Worm (Caenorhabditis elegans): ENCODE results near the gene srh-145.

DNA sequence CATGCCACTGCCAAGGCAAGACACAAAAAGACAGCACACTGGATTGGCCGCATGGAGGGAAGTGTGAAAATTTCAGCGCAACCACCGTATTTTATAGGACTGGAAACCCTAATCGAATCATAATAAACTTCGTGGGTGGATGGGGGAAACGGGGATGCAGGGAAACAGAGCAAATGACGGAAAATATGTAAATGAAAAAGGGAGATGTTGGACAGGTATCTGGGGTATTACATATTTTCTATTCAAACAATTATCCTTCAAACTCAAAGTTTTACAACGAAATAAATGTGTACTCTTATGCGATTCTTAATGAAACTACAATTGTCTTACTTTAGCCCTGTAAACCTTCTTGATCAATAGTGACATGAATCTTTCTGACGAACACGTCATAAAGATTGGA is 9.3 kb downstream of the srh-145 start, which contains the start of gene F26D2.16:
- TF ChIP-seq mep-1 (tag; optimal IDR thresholded peaks at IDR 0.05) (no peak), unc-130 (GFP tag; optimal IDR thresholded peaks at IDR 0.05) (no peak), ceh-82 (tag; optimal IDR thresholded peaks at IDR 0.05) (no peak), nhr-111 (GFP tag; optimal IDR thresholded peaks at IDR 0.05) (no peak), ctbp-1 (GFP tag; IDR thresholded peaks at IDR 0.05) (no peak), zfp-2 (tag; optimal IDR thresholded peaks at IDR 0.05) (no peak), nhr-76 (tag; optimal IDR thresholded peaks at IDR 0.05) (no peak), ama-1 (optimal IDR thresholded peaks at IDR 0.05) (no peak), unc-62 (GFP tag; optimal IDR thresholded peaks at IDR 0.05 in 1 of 2) (no peak), unc-62 (tag; optimal IDR thresholded peaks at IDR 0.05) (no peak), duxl-1 (tag; optimal IDR thresholded peaks at IDR 0.05; ENCODE audit: poor library complexity) (no peak), nhr-11 (tag; optimal IDR thresholded peaks at IDR 0.05) (no peak), snpc-4 (tag; optimal IDR thresholded peaks at IDR 0.05) (no peak), lim-7 (GFP tag; IDR thresholded peaks at IDR 0.05) (no peak)
